Fruit fly (Drosophila melanogaster): ENCODE results near the gene CG43390.

Gene CG43390

DNA sequence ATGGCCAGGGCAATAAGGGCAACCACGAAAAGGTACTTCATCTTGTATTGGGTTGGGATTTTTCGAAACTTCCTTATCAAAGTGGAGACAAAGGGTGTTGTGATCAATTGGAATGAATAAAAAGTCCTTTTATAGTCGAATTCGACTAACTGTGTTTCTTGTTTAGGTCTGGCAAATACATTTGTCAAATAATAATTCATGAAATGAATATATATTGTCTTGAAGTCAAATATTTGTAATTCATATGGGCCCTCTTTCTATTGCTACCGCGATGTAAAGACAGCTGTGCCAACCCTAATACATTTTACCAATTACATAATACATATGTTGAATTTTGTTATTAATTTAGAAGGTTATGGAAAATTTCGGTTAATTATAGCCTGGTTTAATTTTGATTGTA, 2.4 kb downstream of the CG43390 start, which contains the start of gene CG33271 (continued):
- TF ChIP-seq CG6683 (GFP tag; optimal IDR thresholded peaks at IDR 0.05), result no peak
- no peak for TF ChIP-seq ttk (GFP tag; IDR thresholded peaks at IDR 0.05)
- TF ChIP-seq CG30403 (GFP tag; optimal IDR thresholded peaks at IDR 0.05), result no peak
- TF ChIP-seq NC2β (GFP tag; optimal IDR thresholded peaks at IDR 0.05), result no peak
- TF ChIP-seq GATAe (GFP tag; conservative IDR thresholded peaks at IDR 0.05), result no peak
- TF ChIP-seq Fer3 (tag; optimal IDR thresholded peaks at IDR 0.05), result no peak
- TF ChIP-seq CG15514 (GFP tag; optimal IDR thresholded peaks at IDR 0.05), result peak; percentile 40
- no peak for TF ChIP-seq CG12391 (tag; optimal IDR thresholded peaks at IDR 0.05)
- TF ChIP-seq ap (GFP tag; IDR thresholded peaks at IDR 0.05), result no peak
- no peak for TF ChIP-seq CG32767 (GFP tag; IDR thresholded peaks at IDR 0.05)
- no peak for TF ChIP-seq Nf-YC (tag; optimal IDR thresholded peaks at IDR 0.05)
- no peak for TF ChIP-seq disco-r (GFP tag; optimal IDR thresholded peaks at IDR 0.05)
- TF ChIP-seq pum (GFP tag; optimal IDR thresholded peaks at IDR 0.05), result no peak
- TF ChIP-seq CG9932 (GFP tag; IDR thresholded peaks at IDR 0.05), result no peak
- no peak for TF ChIP-seq CG34224 (GFP tag; IDR thresholded peaks at IDR 0.05; ENCODE audit: partially characterized antibody)
- no peak for TF ChIP-seq CG2875 (GFP tag; optimal IDR thresholded peaks at IDR 0.05)
- no peak for TF ChIP-seq Atf6 (GFP tag; IDR thresholded peaks at IDR 0.05)
- no peak for TF ChIP-seq stwl (tag; optimal IDR thresholded peaks at IDR 0.05)
- TF ChIP-seq Jarid2 (GFP tag; optimal IDR thresholded peaks at IDR 0.05), result no peak
- TF ChIP-seq dmrt99B (tag; optimal IDR thresholded peaks at IDR 0.05), result no peak
- no peak for TF ChIP-seq onecut (GFP tag; IDR thresholded peaks at IDR 0.05)
- TF ChIP-seq vnd (GFP tag; IDR thresholded peaks at IDR 0.05; ENCODE audit: partially characterized antibody), result no peak
- TF ChIP-seq Asciz (GFP tag; optimal IDR thresholded peaks at IDR 0.05), result no peak
- no peak for TF ChIP-seq CG11093 (GFP tag; IDR thresholded peaks at IDR 0.05)
- TF ChIP-seq CG5180 (GFP tag; optimal IDR thresholded peaks at IDR 0.05), result no peak
- TF ChIP-seq H15 (GFP tag; IDR thresholded peaks at IDR 0.05), result no peak
- no peak for TF ChIP-seq CG18476 (GFP tag; optimal IDR thresholded peaks at IDR 0.05)
- TF ChIP-seq CG17385 (GFP tag; optimal IDR thresholded peaks at IDR 0.05), result no peak
- TF ChIP-seq CG17568 (GFP tag; optimal IDR thresholded peaks at IDR 0.05), result no peak
- TF ChIP-seq CG6689 (GFP tag; IDR thresholded peaks at IDR 0.05), result no peak
- no peak for TF ChIP-seq CG15011 (GFP tag; optimal IDR thresholded peaks at IDR 0.05)
- no peak for TF ChIP-seq h (optimal IDR thresholded peaks at IDR 0.05)
- no peak for TF ChIP-seq CG15479 (GFP tag; optimal IDR thresholded peaks at IDR 0.05)
- TF ChIP-seq ranshi (GFP tag; IDR thresholded peaks at IDR 0.05), result no peak
- no peak for TF ChIP-seq CG5953 (GFP tag; IDR thresholded peaks at IDR 0.05)
- TF ChIP-seq CG1832 (GFP tag; optimal IDR thresholded peaks at IDR 0.05), result no peak
- TF ChIP-seq Doc2 (GFP tag; IDR thresholded peaks at IDR 0.05), result no peak
- no peak for TF ChIP-seq CG18764 (GFP tag; optimal IDR thresholded peaks at IDR 0.05)
- no peak for TF ChIP-seq Usf (GFP tag; optimal IDR thresholded peaks at IDR 0.05)
- no peak for TF ChIP-seq cg (GFP tag; optimal IDR thresholded peaks at IDR 0.05)
- peak; percentile 31 for TF ChIP-seq CG6765 (GFP tag; optimal IDR thresholded peaks at IDR 0.05)
- no peak for TF ChIP-seq sc (optimal IDR thresholded peaks at IDR 0.05)
- TF ChIP-seq sc (GFP tag; optimal IDR thresholded peaks at IDR 0.05), result no peak
- no peak for TF ChIP-seq kni (GFP tag; optimal IDR thresholded peaks at IDR 0.05)
- no peak for TF ChIP-seq gt (GFP tag; IDR thresholded peaks at IDR 0.05)
- no peak for TF ChIP-seq CG31365 (tag; optimal IDR thresholded peaks at IDR 0.05)
- TF ChIP-seq Hr78 (GFP tag; optimal IDR thresholded peaks at IDR 0.05), result no peak
- peak; percentile 50 for TF ChIP-seq lab (GFP tag; optimal IDR thresholded peaks at IDR 0.05)
- TF ChIP-seq CG10366 (GFP tag; IDR thresholded peaks at IDR 0.05), result no peak
- TF ChIP-seq CG13296 (GFP tag; optimal IDR thresholded peaks at IDR 0.05), result peak; percentile 2
- TF ChIP-seq CG8478 (optimal IDR thresholded peaks at IDR 0.05), result no peak
- TF ChIP-seq NfI (GFP tag; optimal IDR thresholded peaks at IDR 0.05), result no peak
